Worm (Caenorhabditis elegans): ENCODE results near the gene R02D5.10.

DNA sequence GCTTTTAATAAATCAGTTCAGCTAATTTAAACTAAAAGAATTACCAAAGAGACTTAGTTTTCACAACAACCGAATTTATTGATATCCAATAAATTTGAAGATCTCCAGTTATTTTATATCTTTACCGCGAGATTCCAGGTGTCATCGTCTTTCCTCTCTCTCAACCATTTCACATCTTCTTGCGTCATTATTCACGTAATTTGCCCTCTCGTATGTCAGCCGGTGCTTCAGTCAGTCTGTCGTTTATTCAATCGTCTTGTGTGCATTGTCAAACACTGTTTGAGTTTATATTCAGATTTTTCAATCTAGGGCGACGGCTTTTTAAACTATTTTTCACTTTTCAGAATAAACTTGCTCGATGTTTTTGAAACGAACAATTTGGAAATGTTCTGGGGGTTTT, 44.7 kb upstream of the R02D5.10 start:
- TF ChIP-seq xnd-1 (tag; optimal IDR thresholded peaks at IDR 0.05) (no peak), ceh-40 (GFP tag; IDR thresholded peaks at IDR 0.05) (no peak), ama-1 (optimal IDR thresholded peaks at IDR 0.05) (no peak), ama-1 (GFP tag; optimal IDR thresholded peaks at IDR 0.05) (no peak), T07F8.4 (tag; optimal IDR thresholded peaks at IDR 0.05) (no peak), F49E8.2 (tag; optimal IDR thresholded peaks at IDR 0.05; ENCODE audit: insufficient read depth) (no peak), dpl-1 (GFP tag; optimal IDR thresholded peaks at IDR 0.05) (no peak), somi-1 (GFP tag; optimal IDR thresholded peaks at IDR 0.05) (no peak), F23B12.7 (tag; optimal IDR thresholded peaks at IDR 0.05; ENCODE audit: insufficient read depth) (no peak), die-1 (tag; optimal IDR thresholded peaks at IDR 0.05) (no peak), chd-7 (tag; optimal IDR thresholded peaks at IDR 0.05) (no peak), pha-4 (tag; optimal IDR thresholded peaks at IDR 0.05) (no peak), B0261.1 (tag; optimal IDR thresholded peaks at IDR 0.05) (no peak), Y53G8AR.9 (GFP tag; conservative IDR thresholded peaks at IDR 0.05) (no peak)

Data from whole organism, young adult.